Worm (Caenorhabditis elegans): ENCODE results near the gene C06H5.13.
"Not testable (repeated sequence)": the region's sequence is repeated elsewhere in the genome, so short reads cannot be mapped to it uniquely, and the experiment has no call there.

ce11 chrV:17893959-17894358 is 3.6 kb downstream of the C06H5.13 start, which contains the start of gene C06H5.11:
- TF ChIP-seq klf-2 (GFP tag; conservative IDR thresholded peaks at IDR 0.05); cog-1 (tag; optimal IDR thresholded peaks at IDR 0.05): not testable (repeated sequence)
